Fruit fly (Drosophila melanogaster) whole organism, prepupa: ENCODE data around the gene kek5.

ENCODE experiments used
- Blimp-1 ChIP-seq: fragments of 200-800 bp; sonication (Bioruptor generic); optimal IDR thresholded peaks from 3 replicates; lab custom pipeline; 2017; ENCODE audit warnings: missing biosample characterization, missing genetic modification characterization, mild to moderate bottlenecking, moderate library complexity, missing genetic modification reagents
- CG3032 ChIP-seq: fragments of 200-800 bp; optimal IDR thresholded peaks from 2 replicates; lab custom pipeline; 2019; ENCODE audit warnings: missing biosample characterization, mild to moderate bottlenecking, missing genetic modification characterization, moderate library complexity
- CG31627 ChIP-seq: fragments of 200-800 bp; sonication (Bioruptor generic); optimal IDR thresholded peaks from 3 replicates; lab custom pipeline; 2016; ENCODE audit warnings: missing biosample characterization, missing genetic modification characterization
- CG6854 ChIP-seq: fragments of 200-800 bp; sonication (Bioruptor generic); optimal IDR thresholded peaks from 2 replicates; lab custom pipeline; 2017; ENCODE audit warnings: missing biosample characterization, mild to moderate bottlenecking, missing genetic modification characterization
- CG7368 ChIP-seq: fragments of 200-800 bp; sonication (Bioruptor generic); optimal IDR thresholded peaks from 3 replicates; lab custom pipeline; 2016; ENCODE audit warnings: missing biosample characterization, missing genetic modification characterization
- Ets21C ChIP-seq: fragments of 200-800 bp; sonication (Bioruptor generic); optimal IDR thresholded peaks from 3 replicates; lab custom pipeline; 2016; ENCODE audit warnings: missing biosample characterization, missing genetic modification characterization
- Gug ChIP-seq: fragments of 200-800 bp; sonication (Bioruptor generic); IDR thresholded peaks from 2 replicates; pipeline ENCODE4 v1.3.6; 2022; ENCODE audit warnings: missing biosample characterization, missing genetic modification characterization
- Lpt ChIP-seq: fragments of 200-800 bp; sonication (Bioruptor generic); optimal IDR thresholded peaks from 3 replicates; lab custom pipeline; 2016; ENCODE audit warnings: missing biosample characterization, missing genetic modification characterization
- OdsH ChIP-seq: fragments of 200-800 bp; sonication (Bioruptor generic); optimal IDR thresholded peaks from 3 replicates; lab custom pipeline; 2016; ENCODE audit warnings: missing biosample characterization, missing genetic modification characterization
- Sox14 ChIP-seq: fragments of 200-800 bp; sonication (Bioruptor generic); optimal IDR thresholded peaks from 3 replicates; lab custom pipeline; 2016; ENCODE audit warnings: missing biosample characterization, missing genetic modification characterization
- achi ChIP-seq: fragments of 200-800 bp; sonication (Bioruptor generic); optimal IDR thresholded peaks from 3 replicates; lab custom pipeline; 2016; ENCODE audit warnings: missing biosample characterization, missing genetic modification characterization
- eg ChIP-seq: fragments of 200-800 bp; sonication (Bioruptor generic); IDR thresholded peaks from 3 replicates; pipeline ENCODE4 v1.3.6; 2022; ENCODE audit warnings: missing biosample characterization, missing genetic modification characterization
- lz ChIP-seq: fragments of 200-800 bp; sonication (Bioruptor generic); optimal IDR thresholded peaks from 3 replicates; lab custom pipeline; 2016; ENCODE audit warnings: missing biosample characterization, missing genetic modification characterization
- svp ChIP-seq: fragments of 200-800 bp; sonication (Bioruptor generic); peaks from one replicate; lab custom pipeline; 2016; ENCODE audit warnings: missing biosample characterization, missing genetic modification characterization

DNA sequence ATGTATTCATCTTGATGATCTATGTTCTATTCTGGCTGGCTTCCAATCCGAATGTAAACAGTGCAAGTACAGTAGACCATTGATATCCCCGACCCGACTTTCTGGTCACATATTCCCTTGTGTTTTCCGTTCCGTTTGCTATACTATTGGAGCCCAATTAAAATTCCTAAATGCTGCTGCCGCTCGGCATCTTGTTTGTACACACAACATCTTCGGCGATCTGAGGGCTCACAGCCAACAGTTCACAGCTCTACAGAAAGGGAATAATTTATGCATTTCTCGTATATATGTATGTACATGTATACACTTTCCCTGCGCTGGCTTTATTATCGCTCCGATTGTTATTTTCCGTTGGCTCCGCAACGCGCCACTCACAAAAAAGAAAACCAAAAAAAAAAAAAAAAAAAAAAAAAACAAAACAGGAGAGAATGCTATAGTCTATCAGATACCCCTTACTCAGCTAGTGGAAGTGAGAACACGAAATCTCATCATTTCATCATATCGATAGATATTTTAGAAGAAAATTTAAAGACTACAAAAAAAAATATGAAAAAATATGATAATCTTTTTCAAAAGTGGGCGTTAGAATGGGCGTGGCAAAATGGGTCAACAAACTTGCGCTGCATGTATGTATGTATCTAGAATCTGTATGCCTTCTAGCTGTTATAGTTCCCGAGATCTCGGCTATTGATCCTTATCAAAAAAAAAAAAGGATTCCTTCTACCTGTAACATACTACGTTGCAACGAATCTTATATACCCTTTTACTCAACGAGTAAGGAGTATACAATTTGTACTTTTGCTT lies 18.4 kb downstream of the kek5 start:
- peak; percentile 62 for TF ChIP-seq Sox14 (GFP tag; lab: Kevin White, UChicago)
- no peak for TF ChIP-seq Ets21C (GFP tag; lab: Kevin White, UChicago)
- peak; percentile 18; the same call in 1 of the 3 replicates for TF ChIP-seq eg (GFP tag; lab: Robert Waterston, UW)
- peak; percentile 69 for TF ChIP-seq OdsH (GFP tag; lab: Kevin White, UChicago)
- TF ChIP-seq Blimp-1 (GFP tag; lab: Kevin White, UChicago), result no peak
- TF ChIP-seq svp, result peak; percentile 73
- TF ChIP-seq Lpt, result peak; percentile 58
- TF ChIP-seq CG31627 (GFP tag; lab: Kevin White, UChicago), result peak; percentile 45
- no peak for TF ChIP-seq CG7368 (GFP tag; lab: Kevin White, UChicago)
- peak; percentile 47 for TF ChIP-seq Gug (GFP tag; lab: Robert Waterston, UW)
- no peak for TF ChIP-seq CG6854 (GFP tag; lab: Kevin White, UChicago)
- peak; percentile 47 for TF ChIP-seq CG3032 (tag; lab: Kevin White, UChicago)
- TF ChIP-seq lz (GFP tag; lab: Kevin White, UChicago), result peak; percentile 59
- TF ChIP-seq achi (GFP tag; lab: Kevin White, UChicago), result peak; percentile 74
